Worm (Caenorhabditis elegans) whole organism, L4/young adult: ENCODE results near the gene dhrs-4.

Experiments used
- dao-5 ChIP-seq: sonication (generic microtip); optimal IDR thresholded peaks from 2 replicates; lab custom pipeline; 2016; ENCODE audit warnings: missing genotype, missing genetic modification characterization, moderate library complexity, missing compliant biosample characterization
- him-1 ChIP-seq: sonication (generic microtip); optimal IDR thresholded peaks from 2 replicates; lab custom pipeline; 2016; ENCODE audit warnings: missing genotype, missing genetic modification reagents, missing genetic modification characterization, missing compliant biosample characterization

DNA sequence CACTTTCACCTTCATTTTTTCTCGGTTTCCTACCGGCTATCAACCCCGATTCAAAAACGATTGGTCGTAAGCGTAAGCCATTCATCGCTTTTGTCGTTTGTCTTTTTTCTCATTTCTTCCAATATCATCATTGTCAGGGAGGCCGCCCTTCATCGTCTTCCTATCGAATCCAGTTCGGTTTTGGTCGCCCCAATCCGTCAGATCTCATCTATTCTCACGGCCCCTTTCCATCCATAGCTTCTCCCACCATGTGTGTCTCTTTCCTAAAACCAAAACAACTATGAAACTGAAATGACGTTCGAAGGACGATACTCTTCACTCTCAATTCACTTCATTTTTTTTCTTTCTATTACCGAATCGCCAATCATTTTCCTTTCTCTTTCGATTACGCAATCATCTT lies 46.6 kb upstream of the dhrs-4 start:
- TF ChIP-seq dao-5 (tag; lab: Kevin White, UChicago), result no peak
- no peak for TF ChIP-seq him-1 (tag; lab: Kevin White, UChicago)
